Fruit fly (Drosophila melanogaster) whole organism, embryonic: ENCODE results near the gene Spn28B.

Experiments
- Aef1 ChIP-seq: fragments of 200-800 bp; sonication (Bioruptor generic); IDR thresholded peaks from 3 replicates; pipeline ENCODE4 v1.3.6; 2022; ENCODE audit warnings: missing biosample characterization, missing genetic modification characterization
- Blimp-1 ChIP-seq: fragments of 200-800 bp; sonication (Bioruptor generic); optimal IDR thresholded peaks from 3 replicates; lab custom pipeline; 2018; ENCODE audit warnings: missing biosample characterization, missing genetic modification characterization, mild to moderate bottlenecking, moderate library complexity, missing genetic modification reagents
- BtbVII ChIP-seq: fragments of 200-800 bp; sonication (Bioruptor generic); optimal IDR thresholded peaks from 3 replicates; lab custom pipeline; 2017; ENCODE audit warnings: missing biosample characterization, mild to moderate bottlenecking, missing genetic modification characterization
- CG10654 ChIP-seq: fragments of 200-800 bp; sonication (Bioruptor generic); optimal IDR thresholded peaks from 2 replicates; lab custom pipeline; 2016; ENCODE audit warnings: missing biosample characterization, missing genetic modification characterization
- CG13123 ChIP-seq: fragments of 200-800 bp; sonication (Bioruptor generic); optimal IDR thresholded peaks from 2 replicates; lab custom pipeline; 2016; ENCODE audit warnings: missing biosample characterization, missing genetic modification characterization
- CG1603 ChIP-seq: fragments of 200-800 bp; sonication (Bioruptor generic); optimal IDR thresholded peaks from 2 replicates; lab custom pipeline; 2019; ENCODE audit warnings: missing biosample characterization, mild to moderate bottlenecking, missing genetic modification characterization, moderate library complexity
- CG17359 ChIP-seq: fragments of 200-800 bp; sonication (Bioruptor generic); optimal IDR thresholded peaks from 3 replicates; lab custom pipeline; 2018; ENCODE audit warnings: missing biosample characterization, mild to moderate bottlenecking, missing genetic modification characterization, moderate library complexity
- CG32772 ChIP-seq: fragments of 200-800 bp; sonication (Bioruptor generic); IDR thresholded peaks from 2 replicates; pipeline ENCODE4 v1.3.6; 2022; ENCODE audit warnings: missing biosample characterization, missing genetic modification characterization
- CG3281 ChIP-seq: fragments of 200-800 bp; sonication (Bioruptor generic); optimal IDR thresholded peaks from 3 replicates; lab custom pipeline; 2017; ENCODE audit warnings: missing biosample characterization, mild to moderate bottlenecking, missing genetic modification characterization
- CG33557 ChIP-seq: fragments of 200-800 bp; sonication (Bioruptor generic); optimal IDR thresholded peaks from 2 replicates; lab custom pipeline; 2019; ENCODE audit warnings: missing biosample characterization, mild to moderate bottlenecking, missing genetic modification characterization, moderate library complexity
- CG3407 ChIP-seq: fragments of 200-800 bp; sonication (Bioruptor generic); optimal IDR thresholded peaks from 2 replicates; lab custom pipeline; 2018; ENCODE audit warnings: missing biosample characterization, mild to moderate bottlenecking, missing genetic modification characterization
- CG4424 ChIP-seq: fragments of 200-800 bp; sonication (Bioruptor generic); optimal IDR thresholded peaks from 3 replicates; lab custom pipeline; 2016; ENCODE audit warnings: missing biosample characterization, missing genetic modification characterization
- CG6689 ChIP-seq: fragments of 200-800 bp; sonication (Bioruptor generic); IDR thresholded peaks from 2 replicates; pipeline ENCODE4 v1.3.6; 2022; ENCODE audit warnings: missing biosample characterization, missing genetic modification characterization
- CG7786 ChIP-seq: fragments of 200-800 bp; sonication (Bioruptor generic); optimal IDR thresholded peaks from 2 replicates; lab custom pipeline; 2016; ENCODE audit warnings: missing biosample characterization, missing genetic modification characterization
- CG7963 ChIP-seq: fragments of 200-800 bp; sonication (Bioruptor generic); IDR thresholded peaks from 3 replicates; pipeline ENCODE4 v1.3.6; 2022; ENCODE audit warnings: missing biosample characterization, missing genetic modification characterization; ENCODE audit not compliant: partially characterized antibody
- CG9437 ChIP-seq: fragments of 200-800 bp; sonication (Bioruptor generic); optimal IDR thresholded peaks from 2 replicates; lab custom pipeline; 2018; ENCODE audit warnings: missing biosample characterization, mild to moderate bottlenecking, missing genetic modification characterization
- E2f2 ChIP-seq: fragments of 200-800 bp; sonication (Bioruptor generic); IDR thresholded peaks from 2 replicates; pipeline ENCODE4 v1.3.6; 2022; ENCODE audit warnings: missing biosample characterization, missing genetic modification characterization
- HHEX ChIP-seq: fragments of 200-800 bp; sonication (Bioruptor generic); optimal IDR thresholded peaks from 3 replicates; lab custom pipeline; 2017; ENCODE audit warnings: missing biosample characterization, mild to moderate bottlenecking, missing genetic modification characterization, missing genetic modification reagents
- HLH54F ChIP-seq: fragments of 200-800 bp; sonication (Bioruptor generic); optimal IDR thresholded peaks from 3 replicates; lab custom pipeline; 2016; ENCODE audit warnings: missing biosample characterization, missing genetic modification characterization
- Hey ChIP-seq: fragments of 200-800 bp; sonication (Bioruptor generic); optimal IDR thresholded peaks from 3 replicates; lab custom pipeline; 2018; ENCODE audit warnings: missing biosample characterization, mild to moderate bottlenecking, missing genetic modification characterization
- HmgD ChIP-seq: fragments of 200-800 bp; sonication (Bioruptor generic); optimal IDR thresholded peaks from 3 replicates; lab custom pipeline; 2016; ENCODE audit warnings: missing biosample characterization, missing genetic modification characterization
- Hmx ChIP-seq: fragments of 200-800 bp; sonication (Bioruptor generic); optimal IDR thresholded peaks from 2 replicates; lab custom pipeline; 2016; ENCODE audit warnings: missing biosample characterization, missing genetic modification characterization
- Lim3 ChIP-seq: fragments of 200-800 bp; sonication (Bioruptor generic); IDR thresholded peaks from 2 replicates; pipeline ENCODE4 v1.3.6; 2022; ENCODE audit warnings: missing biosample characterization, missing genetic modification characterization
- Lpt ChIP-seq: fragments of >200 bp; optimal IDR thresholded peaks from 2 replicates; lab custom pipeline; 2018; ENCODE audit warnings: missing biosample characterization, missing genetic modification characterization
- Med ChIP-seq: fragments of 200-800 bp; sonication (Bioruptor generic); peaks from one replicate; lab custom pipeline; 2016; ENCODE audit warnings: missing biosample characterization, missing genetic modification characterization, mild to moderate bottlenecking, inconsistent platforms, moderate library complexity
- Oli ChIP-seq: fragments of 200-800 bp; sonication (Bioruptor generic); optimal IDR thresholded peaks from 2 replicates; lab custom pipeline; 2018; ENCODE audit warnings: missing biosample characterization, mild to moderate bottlenecking, missing genetic modification characterization, moderate library complexity
- Optix ChIP-seq: fragments of 200-800 bp; sonication (Bioruptor generic); IDR thresholded peaks from 3 replicates; pipeline ENCODE4 v1.3.6; 2022; ENCODE audit warnings: missing biosample characterization, missing genetic modification characterization
- PHDP ChIP-seq: fragments of 200-800 bp; sonication (Bioruptor generic); optimal IDR thresholded peaks from 3 replicates; lab custom pipeline; 2018; ENCODE audit warnings: missing biosample characterization, mild to moderate bottlenecking, missing genetic modification characterization, moderate library complexity
- Sry-β ChIP-seq: fragments of 200-800 bp; sonication (Bioruptor generic); optimal IDR thresholded peaks from 2 replicates; lab custom pipeline; 2018; ENCODE audit warnings: missing biosample characterization, mild to moderate bottlenecking, missing genetic modification characterization, moderate library complexity
- Sry-δ ChIP-seq: fragments of 200-800 bp; sonication (Bioruptor generic); optimal IDR thresholded peaks from 2 replicates; lab custom pipeline; 2016; ENCODE audit warnings: missing biosample characterization, missing genetic modification characterization
- ac ChIP-seq: fragments of 200-800 bp; sonication (Bioruptor generic); optimal IDR thresholded peaks from 3 replicates; lab custom pipeline; 2017; ENCODE audit warnings: missing biosample characterization, mild to moderate bottlenecking, missing genetic modification characterization
- amos ChIP-seq: fragments of 200-800 bp; sonication (Bioruptor generic); IDR thresholded peaks from 2 replicates; pipeline ENCODE4 v1.3.6; 2022; ENCODE audit warnings: missing biosample characterization, missing genetic modification characterization; ENCODE audit not compliant: partially characterized antibody
- dysf ChIP-seq: fragments of 200-800 bp; sonication (Bioruptor generic); IDR thresholded peaks from 3 replicates; pipeline ENCODE4 v1.3.6; 2022; ENCODE audit warnings: missing biosample characterization, missing genetic modification characterization
- exex ChIP-seq: fragments of 200-800 bp; sonication (Bioruptor generic); optimal IDR thresholded peaks from 4 replicates; lab custom pipeline; 2018; ENCODE audit warnings: missing biosample characterization, mild to moderate bottlenecking, missing genetic modification characterization, moderate library complexity
- fd64A ChIP-seq: fragments of 200-800 bp; sonication (Bioruptor generic); optimal IDR thresholded peaks from 3 replicates; lab custom pipeline; 2018; ENCODE audit warnings: missing biosample characterization, mild to moderate bottlenecking, missing genetic modification characterization
- grau ChIP-seq: fragments of 200-800 bp; optimal IDR thresholded peaks from 3 replicates; lab custom pipeline; 2019; ENCODE audit warnings: missing biosample characterization, mild to moderate bottlenecking, missing genetic modification characterization, moderate library complexity
- gro ChIP-seq: fragments of 200-800 bp; sonication (Bioruptor generic); optimal IDR thresholded peaks from 2 replicates; lab custom pipeline; 2016; ENCODE audit warnings: missing biosample characterization, missing genetic modification characterization
- ken ChIP-seq: fragments of 200-800 bp; sonication (Bioruptor generic); IDR thresholded peaks from 3 replicates; pipeline ENCODE4 v1.3.6; 2022; ENCODE audit warnings: missing biosample characterization, missing genetic modification characterization
- klu ChIP-seq: fragments of 200-800 bp; sonication (Bioruptor generic); IDR thresholded peaks from 2 replicates; pipeline ENCODE4 v1.3.6; 2022; ENCODE audit warnings: missing biosample characterization, missing genetic modification characterization
- knrl ChIP-seq: fragments of 200-800 bp; sonication (Bioruptor generic); IDR thresholded peaks from 3 replicates; pipeline ENCODE4 v1.3.6; 2022; ENCODE audit warnings: missing biosample characterization, missing genetic modification characterization; ENCODE audit not compliant: partially characterized antibody
- mam ChIP-seq: fragments of 200-800 bp; sonication (Bioruptor generic); optimal IDR thresholded peaks from 3 replicates; lab custom pipeline; 2016; ENCODE audit warnings: missing biosample characterization, missing genetic modification characterization
- mirr ChIP-seq: fragments of 200-800 bp; sonication (Bioruptor generic); optimal IDR thresholded peaks from 3 replicates; lab custom pipeline; 2018; ENCODE audit warnings: missing biosample characterization, mild to moderate bottlenecking, missing genetic modification characterization
- pita ChIP-seq: fragments of 200-800 bp; sonication (Bioruptor generic); optimal IDR thresholded peaks from 2 replicates; lab custom pipeline; 2017; ENCODE audit warnings: missing biosample characterization, mild to moderate bottlenecking, missing genetic modification characterization
- psq ChIP-seq: fragments of 200-800 bp; sonication (Bioruptor generic); optimal IDR thresholded peaks from 2 replicates; lab custom pipeline; 2017; ENCODE audit warnings: missing biosample characterization, missing genetic modification characterization
- rib ChIP-seq: fragments of 200-800 bp; sonication (Bioruptor generic); IDR thresholded peaks from 2 replicates; pipeline ENCODE4 v1.3.6; 2022; ENCODE audit warnings: missing biosample characterization, missing genetic modification characterization
- stc ChIP-seq: fragments of 200-800 bp; sonication (Bioruptor generic); IDR thresholded peaks from 2 replicates; pipeline ENCODE4 v1.3.6; 2022; ENCODE audit warnings: missing biosample characterization, missing genetic modification characterization
- ttk ChIP-seq: fragments of 200-800 bp; sonication (Bioruptor generic); IDR thresholded peaks from 2 replicates; pipeline ENCODE4 v2.1.2; 2022; ENCODE audit warnings: missing biosample characterization, missing genetic modification characterization
- twi ChIP-seq: fragments of 200-800 bp; optimal IDR thresholded peaks from 2 replicates; lab custom pipeline; 2019; ENCODE audit warnings: missing biosample characterization, mild to moderate bottlenecking, missing genetic modification characterization, moderate library complexity
- usp ChIP-seq: fragments of >200 bp; optimal IDR thresholded peaks from 2 replicates; lab custom pipeline; 2017; ENCODE audit warnings: missing biosample characterization, missing genetic modification characterization

Gene Spn28B

dm6 chr2L:7576462-7577360 lies 5.0 kb upstream of the Spn28B start (continued):
- peak; percentile 72 for TF ChIP-seq CG32772 (GFP tag; lab: Robert Waterston, UW)
- TF ChIP-seq HmgD (GFP tag; lab: Kevin White, UChicago): no peak
- TF ChIP-seq E2f2: peak; percentile 58; the same call in 1 of the 2 replicates
- TF ChIP-seq Lpt (GFP tag; lab: Kevin White, UChicago): no peak
- peak; percentile 91 for TF ChIP-seq Med (GFP tag; lab: Kevin White, UChicago)
- TF ChIP-seq twi (tag; lab: Kevin White, UChicago): peak; percentile 66
- TF ChIP-seq gro (GFP tag; lab: Kevin White, UChicago): peak; percentile 27
- peak; percentile 83 for TF ChIP-seq CG33557
- TF ChIP-seq CG4424 (GFP tag; lab: Kevin White, UChicago): peak; percentile 90
- TF ChIP-seq exex (tag; lab: Kevin White, UChicago): no peak
- no peak for TF ChIP-seq CG7786
- TF ChIP-seq Aef1 (GFP tag; lab: Robert Waterston, UW): peak; percentile 47; the same call in 1 of the 3 replicates
- no peak for TF ChIP-seq knrl (GFP tag; lab: Robert Waterston, UW)
- peak; percentile 30 for TF ChIP-seq psq (GFP tag; lab: Kevin White, UChicago)
- TF ChIP-seq HHEX (GFP tag; lab: Kevin White, UChicago): peak; percentile 81
- peak; percentile 89 for TF ChIP-seq CG17359
- TF ChIP-seq Sry-β: peak; percentile 67
- peak; percentile 89 for TF ChIP-seq Blimp-1 (GFP tag; lab: Kevin White, UChicago)
- TF ChIP-seq Hey (tag; lab: Kevin White, UChicago): peak; percentile 57
- TF ChIP-seq CG3407 (GFP tag; lab: Kevin White, UChicago): peak; percentile 87
- TF ChIP-seq HLH54F: peak; percentile 32
- peak; percentile 89 for TF ChIP-seq ac (GFP tag; lab: Kevin White, UChicago)
- peak; percentile 60 for TF ChIP-seq mam (GFP tag; lab: Kevin White, UChicago)
- TF ChIP-seq grau (tag; lab: Kevin White, UChicago): peak; percentile 87
- peak; percentile 79 for TF ChIP-seq ttk
- peak; percentile 74 for TF ChIP-seq BtbVII
- TF ChIP-seq amos: no peak; the same call in 1 of the 2 replicates
- peak; percentile 79 for TF ChIP-seq Oli (tag; lab: Kevin White, UChicago)
- TF ChIP-seq CG10654 (GFP tag; lab: Kevin White, UChicago): peak; percentile 53
- peak; percentile 77 for TF ChIP-seq Hmx
- TF ChIP-seq pita (GFP tag; lab: Kevin White, UChicago): no peak
- no peak for TF ChIP-seq CG13123 (GFP tag; lab: Kevin White, UChicago)
- TF ChIP-seq CG1603 (tag; lab: Kevin White, UChicago): peak; percentile 76
- TF ChIP-seq ken (GFP tag; lab: Robert Waterston, UW): peak; percentile 56; the same call in 2 of the 3 replicates
- TF ChIP-seq CG7963 (GFP tag; lab: Robert Waterston, UW): 0 out of 3 replicates have a peak, but pooled peaks have one; percentile 34
- peak; percentile 70 for TF ChIP-seq PHDP
- TF ChIP-seq klu (GFP tag; lab: Robert Waterston, UW): no peak; the same call in 1 of the 2 replicates
- peak; percentile 30 for TF ChIP-seq Sry-δ
- no peak for TF ChIP-seq usp
- peak; percentile 86 for TF ChIP-seq dysf (GFP tag; lab: Robert Waterston, UW)
- peak; percentile 94 for TF ChIP-seq fd64A (GFP tag; lab: Kevin White, UChicago)
- no peak for TF ChIP-seq Lim3 (GFP tag; lab: Robert Waterston, UW)
- TF ChIP-seq CG6689 (GFP tag; lab: Robert Waterston, UW): peak; percentile 90
- peak; percentile 54; the same call in 1 of the 3 replicates for TF ChIP-seq Optix (GFP tag; lab: Robert Waterston, UW)
- TF ChIP-seq CG3281 (GFP tag; lab: Kevin White, UChicago): peak; percentile 73
- TF ChIP-seq rib (GFP tag; lab: Robert Waterston, UW): peak; percentile 78
- peak; percentile 73 for TF ChIP-seq stc (GFP tag; lab: Robert Waterston, UW)
- TF ChIP-seq mirr (GFP tag; lab: Kevin White, UChicago): peak; percentile 77
- TF ChIP-seq CG9437 (GFP tag; lab: Kevin White, UChicago): peak; percentile 5
